Worm (Caenorhabditis elegans) whole organism, L1 larva: Measurements from ENCODE around the gene trpl-2.
A peak's percentile ranks its signal among the peaks of the same experiment; 100 is the strongest.
"Not testable (repeated sequence)": the region's sequence is repeated elsewhere in the genome, so short reads cannot be mapped to it uniquely, and the experiment has no call there.

Experiments used
- C04F5.9 ChIP-seq: sonication (generic microtip); optimal IDR thresholded peaks from 2 replicates; lab custom pipeline; 2016; ENCODE audit warnings: missing genetic modification characterization, missing compliant biosample characterization
- C16A3.4 ChIP-seq: fragments of 150-350 bp; optimal IDR thresholded peaks from 2 replicates; lab custom pipeline; 2014; ENCODE audit warnings: missing biosample characterization, missing genetic modification characterization
- F16B12.6 ChIP-seq: fragments of 150-350 bp; optimal IDR thresholded peaks from 2 replicates; lab custom pipeline; 2014; ENCODE audit warnings: missing biosample characterization, missing genetic modification characterization
- Y116A8C.19 ChIP-seq: sonication (generic microtip); optimal IDR thresholded peaks from 2 replicates; lab custom pipeline; 2016; ENCODE audit warnings: missing compliant biosample characterization, missing genetic modification characterization, borderline replicate concordance
- aly-2 ChIP-seq: fragments of 150-350 bp; optimal IDR thresholded peaks from 2 replicates; lab custom pipeline; 2014; ENCODE audit warnings: missing biosample characterization, missing genetic modification characterization
- ama-1 ChIP-seq: fragments of 150-350 bp; optimal IDR thresholded peaks from 2 replicates; lab custom pipeline; 2014
- blmp-1 ChIP-seq: fragments of 150-350 bp; optimal IDR thresholded peaks from 2 replicates; lab custom pipeline; 2014; ENCODE audit warnings: missing biosample characterization, missing genetic modification characterization
- ceh-63 ChIP-seq: fragments of 200-800 bp; sonication (Bioruptor generic); optimal IDR thresholded peaks from 2 replicates; lab custom pipeline; 2018; ENCODE audit warnings: mild to moderate bottlenecking, missing genetic modification characterization, missing compliant biosample characterization
- ceh-8 ChIP-seq: fragments of 200-800 bp; sonication (Bioruptor generic); optimal IDR thresholded peaks from 2 replicates; lab custom pipeline; 2018; ENCODE audit warnings: mild to moderate bottlenecking, missing genetic modification characterization, moderate library complexity, missing compliant biosample characterization
- ceh-88 ChIP-seq: fragments of 200-800 bp; sonication (Bioruptor generic); IDR thresholded peaks from 2 replicates; pipeline ENCODE4 v1.3.6; 2022; ENCODE audit warnings: missing genetic modification characterization, missing compliant biosample characterization
- ceh-90 ChIP-seq: sonication (generic microtip); optimal IDR thresholded peaks from 2 replicates; lab custom pipeline; 2016; ENCODE audit warnings: missing genetic modification characterization, missing compliant biosample characterization
- ces-1 ChIP-seq: fragments of 150-350 bp; optimal IDR thresholded peaks from 2 replicates; lab custom pipeline; 2014; ENCODE audit warnings: missing biosample characterization, missing genetic modification reagents, missing genetic modification characterization
- dpl-1 ChIP-seq, 3 experiments: fragments of 150-350 bp in 2 of 3; sonication (generic microtip) in 1 of 3; optimal IDR thresholded peaks; 2 replicates each; lab custom pipeline; 2014 to 2017; ENCODE audit warnings: missing biosample characterization in 3 of 3, missing genetic modification characterization in 3 of 3, missing genetic modification reagents in 3 of 3
- efl-1 ChIP-seq, 4 experiments: fragments of 150-350 bp; optimal IDR thresholded peaks in 3 of 4; peaks in 1 of 4; 1 replicate in 1 of 4; 2 replicates in 3 of 4; lab custom pipeline; 2014; ENCODE audit warnings: missing biosample characterization in 2 of 4, missing genetic modification characterization in 2 of 4, missing genetic modification reagents in 2 of 4
- efl-3 ChIP-seq: fragments of 200-800 bp; sonication (Bioruptor generic); optimal IDR thresholded peaks from 2 replicates; lab custom pipeline; 2018; ENCODE audit warnings: mild to moderate bottlenecking, missing genetic modification characterization, missing compliant biosample characterization
- egl-13 ChIP-seq: sonication (generic microtip); optimal IDR thresholded peaks from 2 replicates; lab custom pipeline; 2016; ENCODE audit warnings: missing genotype, missing genetic modification reagents, missing genetic modification characterization, missing compliant biosample characterization
- egl-27 ChIP-seq, 2 experiments: fragments of 150-350 bp in 1 of 2; sonication (generic microtip); optimal IDR thresholded peaks; 3 replicates each; lab custom pipeline; 2017 to 2018; ENCODE audit warnings: missing biosample characterization in 2 of 2, missing genetic modification characterization in 2 of 2, missing genetic modification reagents in 2 of 2
- elt-2 ChIP-seq: sonication (generic microtip); optimal IDR thresholded peaks from 2 replicates; lab custom pipeline; 2016; ENCODE audit warnings: missing genetic modification characterization, mild to moderate bottlenecking, inconsistent platforms, missing compliant biosample characterization, missing genetic modification reagents
- ets-5 ChIP-seq: fragments of 200-800 bp; sonication (Bioruptor generic); IDR thresholded peaks from 2 replicates; pipeline ENCODE4 v1.3.6; 2022; ENCODE audit warnings: missing genetic modification characterization, missing compliant biosample characterization
- fkh-10 ChIP-seq: sonication (generic microtip); optimal IDR thresholded peaks from 2 replicates; lab custom pipeline; 2017; ENCODE audit warnings: missing biosample characterization, missing genetic modification reagents, missing genetic modification characterization
- fkh-8 ChIP-seq: sonication (generic microtip); optimal IDR thresholded peaks from 2 replicates; lab custom pipeline; 2016; ENCODE audit warnings: mild to moderate bottlenecking, missing genetic modification characterization, missing compliant biosample characterization
- fos-1 ChIP-seq: fragments of 150-350 bp; optimal IDR thresholded peaks from 2 replicates; lab custom pipeline; 2014; ENCODE audit warnings: missing biosample characterization, missing genetic modification characterization
- grh-1 ChIP-seq: fragments of 200-800 bp; sonication (Bioruptor generic); IDR thresholded peaks from 2 replicates; pipeline ENCODE4 v1.3.6; 2022; ENCODE audit warnings: missing genetic modification reagents, missing genetic modification characterization, missing compliant biosample characterization
- hlh-17 ChIP-seq: fragments of 200-800 bp; sonication (Bioruptor generic); optimal IDR thresholded peaks from 2 replicates; lab custom pipeline; 2018; ENCODE audit warnings: missing genetic modification characterization, mild to moderate bottlenecking, missing compliant biosample characterization, moderate library complexity, borderline replicate concordance
- hpl-2 ChIP-seq: fragments of 150-350 bp; optimal IDR thresholded peaks from 2 replicates; lab custom pipeline; 2014; ENCODE audit warnings: missing biosample characterization, missing genetic modification reagents, missing genetic modification characterization
- isw-1 ChIP-seq: fragments of 200-800 bp; sonication (Bioruptor generic); IDR thresholded peaks from 2 replicates; pipeline ENCODE4 v1.3.6; 2022; ENCODE audit warnings: missing genetic modification characterization, missing compliant biosample characterization
- lsy-2 ChIP-seq, 2 experiments: fragments of 150-350 bp; optimal IDR thresholded peaks; 2 replicates each; lab custom pipeline; 2014; ENCODE audit warnings: missing biosample characterization in 2 of 2, missing genetic modification characterization in 2 of 2
- mab-9 ChIP-seq: fragments of 200-800 bp; sonication (Bioruptor generic); IDR thresholded peaks from 2 replicates; pipeline ENCODE4 v1.3.6; 2022; ENCODE audit warnings: missing genetic modification reagents, missing genetic modification characterization, missing compliant biosample characterization
- mef-2 ChIP-seq: fragments of 150-350 bp; optimal IDR thresholded peaks from 2 replicates; lab custom pipeline; 2014; ENCODE audit warnings: missing biosample characterization, missing genetic modification characterization
- mep-1 ChIP-seq: fragments of 150-350 bp; optimal IDR thresholded peaks from 2 replicates; lab custom pipeline; 2014; ENCODE audit warnings: missing biosample characterization, missing genetic modification characterization
- nhr-11 ChIP-seq: fragments of 150-350 bp; optimal IDR thresholded peaks from 2 replicates; lab custom pipeline; 2014; ENCODE audit warnings: missing biosample characterization, missing genetic modification characterization
- nhr-12 ChIP-seq: sonication (generic microtip); optimal IDR thresholded peaks from 2 replicates; lab custom pipeline; 2017; ENCODE audit warnings: missing biosample characterization, missing genetic modification characterization
- nhr-237 ChIP-seq: fragments of 150-350 bp; optimal IDR thresholded peaks from 2 replicates; lab custom pipeline; 2014; ENCODE audit warnings: missing biosample characterization, missing genetic modification characterization
- nhr-28 ChIP-seq: fragments of 150-350 bp; optimal IDR thresholded peaks from 2 replicates; lab custom pipeline; 2014; ENCODE audit warnings: missing biosample characterization, missing genetic modification characterization
- nhr-47 ChIP-seq: sonication (generic microtip); optimal IDR thresholded peaks from 2 replicates; lab custom pipeline; 2016; ENCODE audit warnings: mild to moderate bottlenecking, missing genetic modification characterization, moderate library complexity, missing compliant biosample characterization
- nhr-71 ChIP-seq: sonication (generic microtip); optimal IDR thresholded peaks from 2 replicates; lab custom pipeline; 2016; ENCODE audit warnings: mild to moderate bottlenecking, missing genetic modification characterization, moderate library complexity, missing compliant biosample characterization
- nhr-76 ChIP-seq: sonication (generic microtip); optimal IDR thresholded peaks from 2 replicates; lab custom pipeline; 2017; ENCODE audit warnings: missing biosample characterization, missing genetic modification characterization
- pag-3 ChIP-seq: sonication (generic microtip); optimal IDR thresholded peaks from 2 replicates; lab custom pipeline; 2017; ENCODE audit warnings: missing genetic modification characterization, mild to moderate bottlenecking, missing compliant biosample characterization, antibody characterized with exemption, borderline replicate concordance; ENCODE audit not compliant: insufficient read depth
- skn-1 ChIP-seq: fragments of 150-350 bp; optimal IDR thresholded peaks from 2 replicates; lab custom pipeline; 2014; ENCODE audit warnings: missing biosample characterization, missing genetic modification characterization
- sox-4 ChIP-seq: sonication (generic microtip); optimal IDR thresholded peaks from 2 replicates; lab custom pipeline; 2016; ENCODE audit warnings: missing genetic modification characterization, missing compliant biosample characterization
- tbx-2 ChIP-seq: sonication (generic microtip); optimal IDR thresholded peaks from 2 replicates; lab custom pipeline; 2016; ENCODE audit warnings: missing genetic modification characterization, missing compliant biosample characterization
- tlp-1 ChIP-seq: fragments of 150-350 bp; optimal IDR thresholded peaks from 2 replicates; lab custom pipeline; 2014; ENCODE audit warnings: missing biosample characterization, missing genetic modification characterization
- unc-130 ChIP-seq: fragments of 150-350 bp; optimal IDR thresholded peaks from 2 replicates; lab custom pipeline; 2017; ENCODE audit warnings: missing biosample characterization, missing genetic modification characterization, inconsistent platforms
- unc-62 ChIP-seq: fragments of 150-350 bp; optimal IDR thresholded peaks from 2 replicates; lab custom pipeline; 2014; ENCODE audit warnings: missing biosample characterization, missing genetic modification reagents, missing genetic modification characterization
- xbp-1 ChIP-seq: sonication (generic microtip); optimal IDR thresholded peaks from 2 replicates; lab custom pipeline; 2016; ENCODE audit warnings: missing genetic modification characterization, missing compliant biosample characterization
- zag-1 ChIP-seq: fragments of 150-350 bp; optimal IDR thresholded peaks from 2 replicates; lab custom pipeline; 2014; ENCODE audit warnings: missing biosample characterization, missing genetic modification characterization
- zip-4 ChIP-seq: fragments of 200-800 bp; sonication (Bioruptor generic); optimal IDR thresholded peaks from 2 replicates; lab custom pipeline; 2018; ENCODE audit warnings: mild to moderate bottlenecking, missing genetic modification characterization, moderate library complexity, missing compliant biosample characterization
- ztf-11 ChIP-seq, 2 experiments: sonication (generic microtip); optimal IDR thresholded peaks; 2 replicates each; lab custom pipeline; 2016 to 2017; ENCODE audit warnings: missing genetic modification characterization in 2 of 2, missing biosample characterization in 1 of 2, missing compliant biosample characterization in 1 of 2
- ztf-4 ChIP-seq: fragments of 150-350 bp; optimal IDR thresholded peaks from 2 replicates; lab custom pipeline; 2014; ENCODE audit warnings: missing biosample characterization, missing genetic modification characterization

Gene trpl-2

DNA sequence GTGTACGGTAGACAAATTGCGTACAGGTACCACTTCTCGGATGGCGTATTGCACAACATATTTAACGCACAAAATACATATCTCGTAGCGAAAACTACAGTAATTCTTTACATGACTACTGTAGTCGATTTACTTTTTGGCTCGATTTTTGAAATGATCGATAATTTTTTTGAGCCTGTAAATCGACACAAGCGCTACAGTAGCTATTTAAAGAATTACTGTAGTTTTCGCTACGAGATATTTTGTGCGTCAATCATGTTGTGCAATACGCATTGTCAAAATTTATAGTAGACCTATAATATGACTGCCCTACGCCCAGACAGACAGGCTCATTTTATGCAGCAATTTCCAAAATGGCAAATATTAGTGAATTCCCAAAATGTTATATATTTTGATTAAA is 21.7 kb downstream of the trpl-2 start, which contains the start of gene W03B1.5:
W03B1.5 (plus strand) TSS at position 301 of the 400 bp plus-strand sequence.
- TF ChIP-seq fkh-10 (GFP tag; lab: Kevin White, UChicago); nhr-71; Y116A8C.19 (tag; lab: Kevin White, UChicago): not testable (repeated sequence)

DNA sequence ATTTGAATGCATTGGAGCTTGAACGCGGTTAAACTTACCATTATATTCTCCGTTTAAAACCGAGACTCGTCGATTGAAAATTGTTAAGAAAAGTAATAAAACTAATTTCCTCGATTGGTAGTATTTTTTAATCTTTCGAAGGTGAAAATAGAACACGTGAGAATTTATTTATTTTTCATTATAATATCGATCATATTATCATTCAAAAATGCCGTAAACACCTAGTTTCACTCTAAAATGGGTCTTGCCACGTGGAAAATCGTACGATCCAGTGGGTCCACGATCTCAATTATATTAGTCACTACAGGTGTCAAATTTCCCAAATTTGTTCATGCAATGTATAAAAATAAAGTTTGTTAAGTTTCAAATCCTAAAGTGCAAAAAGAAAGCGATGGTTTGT is 30.4 kb downstream of the trpl-2 start, which contains the start of gene W03B1.9:
W03B1.9 (minus strand) TSS at position 101 of the 400 bp plus-strand sequence.
- TF ChIP-seq grh-1, result no peak
- TF ChIP-seq C16A3.4, result no peak
- TF ChIP-seq ceh-63 (GFP tag; lab: Kevin White, UChicago), result no peak
- no peak for TF ChIP-seq unc-130 (tag; lab: Kevin White, UChicago)
- TF ChIP-seq ceh-8 (GFP tag; lab: Kevin White, UChicago), result no peak
- no peak for TF ChIP-seq fos-1
- no peak for TF ChIP-seq blmp-1 (tag; lab: Kevin White, UChicago)
- no peak for TF ChIP-seq isw-1
- TF ChIP-seq ztf-4 (tag; lab: Kevin White, UChicago), result no peak
- TF ChIP-seq skn-1 (tag; lab: Kevin White, UChicago), result no peak
- no peak for TF ChIP-seq nhr-76
- no peak for TF ChIP-seq ztf-11 (tag; optimal IDR thresholded peaks at IDR 0.05; lab: Kevin White, UChicago)
- TF ChIP-seq mab-9, result no peak
- no peak for TF ChIP-seq C04F5.9 (tag; lab: Kevin White, UChicago)
- TF ChIP-seq tbx-2, result no peak

DNA sequence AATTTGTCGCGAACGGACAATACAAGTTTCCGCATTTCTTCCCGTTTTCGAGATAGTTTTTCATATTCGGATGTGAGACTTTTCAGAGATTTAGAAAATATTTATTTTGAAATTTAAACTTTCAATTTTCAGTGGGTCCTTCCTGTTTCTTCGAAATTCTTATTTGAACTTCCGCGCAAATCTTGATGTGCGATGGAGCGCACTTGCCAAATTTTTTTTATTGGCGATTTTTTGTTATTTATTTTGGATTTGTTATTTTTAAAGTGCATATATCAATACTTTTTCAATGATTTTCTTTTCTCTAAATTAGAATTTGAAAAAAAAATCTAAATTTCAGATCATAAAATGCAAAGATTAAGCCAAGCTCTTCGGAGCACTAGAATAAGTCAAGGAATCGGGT is 30.8 kb downstream of the trpl-2 start, which contains the start of gene sars-2:
sars-2 (plus strand) TSS at position 341 of the 400 bp plus-strand sequence.
- TF ChIP-seq elt-2 (no peak), isw-1 (peak; percentile 19; the same call in 1 of the 2 replicates), hlh-17 (GFP tag; lab: Kevin White, UChicago) (no peak), nhr-237 (tag; lab: Kevin White, UChicago) (no peak), aly-2 (tag; lab: Kevin White, UChicago) (no peak), zip-4 (GFP tag; lab: Kevin White, UChicago) (no peak), ceh-90 (tag; lab: Kevin White, UChicago) (no peak), efl-3 (GFP tag; lab: Kevin White, UChicago) (no peak), ces-1 (no peak), ceh-63 (GFP tag; lab: Kevin White, UChicago) (no peak), ceh-88 (GFP tag; lab: Robert Waterston, UW) (no peak), tlp-1 (no peak), fkh-8 (tag; lab: Kevin White, UChicago) (no peak), nhr-28 (tag; lab: Kevin White, UChicago) (no peak), unc-130 (tag; lab: Kevin White, UChicago) (no peak), efl-1 (optimal IDR thresholded peaks at IDR 0.05; lab: Kevin White, UChicago) (peak; percentile 88 to 92), efl-1 (GFP tag; optimal IDR thresholded peaks at IDR 0.05 in 1 of 2; lab: Kevin White, UChicago) (peak; percentile 93 to 99), nhr-76 (no peak), hpl-2 (no peak), xbp-1 (tag; lab: Kevin White, UChicago) (peak; percentile 40), grh-1 (no peak), nhr-12 (tag; lab: Kevin White, UChicago) (no peak), pag-3 (tag; lab: Kevin White, UChicago) (no peak), ets-5 (GFP tag; lab: Robert Waterston, UW) (no peak), lsy-2 (tag; optimal IDR thresholded peaks at IDR 0.05; lab: Kevin White, UChicago) (peak; percentile 75 to 78), ztf-11 (tag; optimal IDR thresholded peaks at IDR 0.05; lab: Kevin White, UChicago) (no peak), nhr-11 (tag; lab: Kevin White, UChicago) (no peak), unc-62 (GFP tag; lab: Kevin White, UChicago) (no peak), nhr-47 (tag; lab: Kevin White, UChicago) (peak; percentile 23), nhr-71 (peak; percentile 46), F16B12.6 (tag; lab: Kevin White, UChicago) (peak; percentile 1), mef-2 (tag; lab: Kevin White, UChicago) (no peak), egl-27 (tag; optimal IDR thresholded peaks at IDR 0.05; lab: Kevin White, UChicago) (no peak), fos-1 (no peak), ama-1 (no peak), egl-13 (tag; lab: Kevin White, UChicago) (no peak), sox-4 (tag; lab: Kevin White, UChicago) (no peak), ceh-8 (GFP tag; lab: Kevin White, UChicago) (no peak), mep-1 (tag; lab: Kevin White, UChicago) (peak; percentile 43), zag-1 (no peak), dpl-1 (GFP tag; optimal IDR thresholded peaks at IDR 0.05; lab: Kevin White, UChicago) (peak; percentile 85 to 94 (median 90))
